Fruit fly (Drosophila melanogaster): ENCODE results near the gene Cdep.
A peak's percentile ranks its signal among the peaks of the same experiment; 100 is the strongest.

dm6 chr3R:4973762-4974369 is 63.5 kb downstream of the Cdep start:
- no peak for TF ChIP-seq CG8290 (GFP tag; optimal IDR thresholded peaks at IDR 0.05)
- no peak for TF ChIP-seq CG8290 (tag; optimal IDR thresholded peaks at IDR 0.05)
- TF ChIP-seq maf-S (GFP tag; optimal IDR thresholded peaks at IDR 0.05): no peak
- no peak for TF ChIP-seq B-H1 (GFP tag; IDR thresholded peaks at IDR 0.05)
- no peak for TF ChIP-seq CG15269 (tag; optimal IDR thresholded peaks at IDR 0.05)
- TF ChIP-seq CG18476 (GFP tag; optimal IDR thresholded peaks at IDR 0.05): no peak
- TF ChIP-seq sim (GFP tag; IDR thresholded peaks at IDR 0.05): no peak
- TF ChIP-seq CG8924 (tag; optimal IDR thresholded peaks at IDR 0.05): peak; percentile 43
- TF ChIP-seq CG12155 (GFP tag; optimal IDR thresholded peaks at IDR 0.05): no peak
